Fruit fly (Drosophila melanogaster) whole organism, embryonic: Measurements from ENCODE around the gene Mnn1.

Experiments used
- Atf3 ChIP-seq: fragments of 200-800 bp; sonication (Bioruptor generic); optimal IDR thresholded peaks from 3 replicates; lab custom pipeline; 2016; ENCODE audit warnings: missing biosample characterization, missing genetic modification characterization
- Awh ChIP-seq: fragments of 200-800 bp; sonication (Bioruptor generic); IDR thresholded peaks from 2 replicates; pipeline ENCODE4, ENCODE4 v1.3.6; 2022; ENCODE audit warnings: missing biosample characterization, missing genetic modification characterization
- CG10565 ChIP-seq: fragments of 200-800 bp; sonication (Bioruptor generic); optimal IDR thresholded peaks from 3 replicates; lab custom pipeline; 2016; ENCODE audit warnings: missing biosample characterization, mild to moderate bottlenecking, missing genetic modification characterization
- CG10654 ChIP-seq: fragments of 200-800 bp; sonication (Bioruptor generic); optimal IDR thresholded peaks from 2 replicates; lab custom pipeline; 2016; ENCODE audit warnings: missing biosample characterization, missing genetic modification characterization
- CG10959 ChIP-seq: fragments of 200-800 bp; sonication (Bioruptor generic); IDR thresholded peaks from 2 replicates; pipeline ENCODE4 v1.3.6; 2022; ENCODE audit warnings: missing biosample characterization, missing genetic modification characterization
- CG11695 ChIP-seq: fragments of 200-800 bp; sonication (Bioruptor generic); IDR thresholded peaks from 3 replicates; pipeline ENCODE4 v1.3.6; 2022; ENCODE audit warnings: missing biosample characterization, missing genetic modification characterization
- CG12659 ChIP-seq: fragments of 200-800 bp; sonication (Bioruptor generic); optimal IDR thresholded peaks from 3 replicates; lab custom pipeline; 2017; ENCODE audit warnings: mild to moderate bottlenecking, missing biosample characterization, missing genetic modification reagents, missing genetic modification characterization
- CG12744 ChIP-seq: fragments of 200-800 bp; sonication (Bioruptor generic); optimal IDR thresholded peaks from 2 replicates; lab custom pipeline; 2016; ENCODE audit warnings: missing biosample characterization, missing genetic modification characterization
- CG12769 ChIP-seq: fragments of 200-800 bp; sonication (Bioruptor generic); optimal IDR thresholded peaks from 2 replicates; lab custom pipeline; 2019; ENCODE audit warnings: missing biosample characterization, mild to moderate bottlenecking, missing genetic modification characterization, moderate library complexity
- CG12942 ChIP-seq: fragments of 200-800 bp; sonication (Bioruptor generic); optimal IDR thresholded peaks from 3 replicates; lab custom pipeline; 2016; ENCODE audit warnings: missing biosample characterization, missing genetic modification characterization
- CG17186 ChIP-seq: fragments of 200-800 bp; sonication (Bioruptor generic); optimal IDR thresholded peaks from 3 replicates; lab custom pipeline; 2017; ENCODE audit warnings: missing biosample characterization, missing genetic modification reagents, missing genetic modification characterization
- CG1832 ChIP-seq: fragments of 200-800 bp; sonication (Bioruptor generic); optimal IDR thresholded peaks from 2 replicates; lab custom pipeline; 2017; ENCODE audit warnings: missing biosample characterization, mild to moderate bottlenecking, missing genetic modification characterization, inconsistent platforms
- CG18619 ChIP-seq: fragments of 200-800 bp; sonication (Bioruptor generic); optimal IDR thresholded peaks from 3 replicates; lab custom pipeline; 2017; ENCODE audit warnings: missing biosample characterization, mild to moderate bottlenecking, missing genetic modification characterization
- CG2116 ChIP-seq: fragments of 200-800 bp; sonication (Bioruptor generic); optimal IDR thresholded peaks from 3 replicates; lab custom pipeline; 2018; ENCODE audit warnings: missing biosample characterization, mild to moderate bottlenecking, missing genetic modification characterization
- CG6765 ChIP-seq: fragments of 200-800 bp; sonication (Bioruptor generic); optimal IDR thresholded peaks from 3 replicates; lab custom pipeline; 2017; ENCODE audit warnings: missing biosample characterization, mild to moderate bottlenecking, missing genetic modification characterization
- CG6813 ChIP-seq: fragments of 200-800 bp; sonication (Bioruptor generic); optimal IDR thresholded peaks from 2 replicates; lab custom pipeline; 2017; ENCODE audit warnings: missing biosample characterization, missing genetic modification characterization, mild to moderate bottlenecking, moderate library complexity, missing genetic modification reagents
- CG7372 ChIP-seq: fragments of 200-800 bp; sonication (Bioruptor generic); IDR thresholded peaks from 2 replicates; pipeline ENCODE4 v1.3.6; 2022; ENCODE audit warnings: missing biosample characterization, missing genetic modification characterization
- CG9609 ChIP-seq: fragments of 200-800 bp; sonication (Bioruptor generic); optimal IDR thresholded peaks from 3 replicates; lab custom pipeline; 2016; ENCODE audit warnings: missing biosample characterization, missing genetic modification characterization
- D19B ChIP-seq: fragments of 200-800 bp; sonication (Bioruptor generic); optimal IDR thresholded peaks from 2 replicates; lab custom pipeline; 2017; ENCODE audit warnings: missing biosample characterization, mild to moderate bottlenecking, missing genetic modification characterization
- Dek ChIP-seq: fragments of 200-800 bp; sonication (Bioruptor generic); optimal IDR thresholded peaks from 3 replicates; lab custom pipeline; 2019; ENCODE audit warnings: missing biosample characterization, mild to moderate bottlenecking, missing genetic modification characterization, moderate library complexity
- Dfd ChIP-seq, 2 experiments: fragments of >200 bp; optimal IDR thresholded peaks; 2 replicates each; lab custom pipeline; 2017; ENCODE audit warnings: missing biosample characterization in 2 of 2, missing genetic modification characterization in 2 of 2
- Dip3 ChIP-seq: fragments of 200-800 bp; sonication (Bioruptor generic); optimal IDR thresholded peaks from 3 replicates; lab custom pipeline; 2016; ENCODE audit warnings: missing biosample characterization, missing genetic modification characterization
- Dref ChIP-seq: fragments of 200-800 bp; sonication (Bioruptor generic); IDR thresholded peaks from 2 replicates; pipeline ENCODE4 v1.3.6; 2022; ENCODE audit warnings: missing biosample characterization, missing genetic modification characterization
- MTF-1 ChIP-seq: fragments of 200-800 bp; sonication (Bioruptor generic); optimal IDR thresholded peaks from 2 replicates; lab custom pipeline; 2018; ENCODE audit warnings: missing biosample characterization, mild to moderate bottlenecking, missing genetic modification characterization, borderline replicate concordance
- Mad ChIP-seq: fragments of 200-800 bp; sonication (Bioruptor generic); optimal IDR thresholded peaks from 2 replicates; lab custom pipeline; 2016; ENCODE audit warnings: missing biosample characterization, missing genetic modification characterization
- Mrtf ChIP-seq: fragments of 200-800 bp; sonication (Bioruptor generic); IDR thresholded peaks from 3 replicates; pipeline ENCODE4 v1.3.6; 2022; ENCODE audit warnings: missing biosample characterization, missing genetic modification characterization
- Stat92E ChIP-seq, 3 experiments: fragments of >200 bp in 2 of 3; fragments of 200-800 bp in 1 of 3; sonication (Bioruptor generic) in 1 of 3; optimal IDR thresholded peaks; 2 replicates each; lab custom pipeline; 2017 to 2019; ENCODE audit warnings: missing biosample characterization in 3 of 3, missing genetic modification characterization in 3 of 3, mild to moderate bottlenecking in 1 of 3, moderate library complexity in 1 of 3
- Taf1 ChIP-seq: fragments of 200-800 bp; sonication (Bioruptor generic); IDR thresholded peaks from 2 replicates; pipeline ENCODE4 v1.3.6; 2022; ENCODE audit warnings: missing biosample characterization, missing genetic modification characterization
- Tbp ChIP-seq: fragments of >200 bp; optimal IDR thresholded peaks from 2 replicates; lab custom pipeline; 2018; ENCODE audit warnings: missing biosample characterization, missing genetic modification characterization
- Xrp1 ChIP-seq: fragments of 200-800 bp; sonication (Bioruptor generic); IDR thresholded peaks from 2 replicates; pipeline ENCODE4 v1.3.6; 2022; ENCODE audit warnings: missing biosample characterization, missing genetic modification characterization
- abd-A ChIP-seq: fragments of 200-800 bp; sonication (Bioruptor generic); optimal IDR thresholded peaks from 3 replicates; lab custom pipeline; 2019; ENCODE audit warnings: missing biosample characterization, mild to moderate bottlenecking, missing genetic modification characterization, moderate library complexity
- amos ChIP-seq: fragments of 200-800 bp; sonication (Bioruptor generic); IDR thresholded peaks from 2 replicates; pipeline ENCODE4 v1.3.6; 2022; ENCODE audit warnings: missing biosample characterization, missing genetic modification characterization; ENCODE audit not compliant: partially characterized antibody
- chn ChIP-seq: fragments of 200-800 bp; sonication (Bioruptor generic); optimal IDR thresholded peaks from 2 replicates; lab custom pipeline; 2016; ENCODE audit warnings: missing biosample characterization, missing genetic modification characterization
- croc ChIP-seq: fragments of 200-800 bp; sonication (Bioruptor generic); conservative IDR thresholded peaks from 3 replicates; pipeline ENCODE4 v1.3.6; 2022; ENCODE audit warnings: missing biosample characterization, missing genetic modification characterization
- dm ChIP-seq: fragments of 200-800 bp; sonication (Bioruptor generic); optimal IDR thresholded peaks from 3 replicates; lab custom pipeline; 2016; ENCODE audit warnings: missing biosample characterization, missing genetic modification characterization
- gce ChIP-seq: fragments of 200-800 bp; sonication (Bioruptor generic); IDR thresholded peaks from 3 replicates; pipeline ENCODE4 v1.3.6; 2022; ENCODE audit warnings: missing biosample characterization, missing genetic modification characterization
- gem ChIP-seq: fragments of 200-800 bp; sonication (Bioruptor generic); optimal IDR thresholded peaks from 2 replicates; lab custom pipeline; 2019; ENCODE audit warnings: missing biosample characterization, mild to moderate bottlenecking, missing genetic modification characterization, moderate library complexity
- gfzf ChIP-seq: fragments of 200-800 bp; sonication (Bioruptor generic); optimal IDR thresholded peaks from 2 replicates; lab custom pipeline; 2016; ENCODE audit warnings: missing biosample characterization, mild to moderate bottlenecking, missing genetic modification characterization, moderate library complexity
- gro ChIP-seq: fragments of 200-800 bp; sonication (Bioruptor generic); optimal IDR thresholded peaks from 2 replicates; lab custom pipeline; 2016; ENCODE audit warnings: missing biosample characterization, missing genetic modification characterization
- jigr1 ChIP-seq: fragments of 200-800 bp; sonication (Bioruptor generic); IDR thresholded peaks from 3 replicates; pipeline ENCODE4 v1.3.6; 2022; ENCODE audit warnings: missing biosample characterization, missing genetic modification characterization
- lmd ChIP-seq: fragments of 200-800 bp; sonication (Bioruptor generic); IDR thresholded peaks from 2 replicates; pipeline ENCODE4 v1.3.6; 2022; ENCODE audit warnings: missing biosample characterization, missing genetic modification characterization
- sc ChIP-seq, 3 experiments: fragments of >200 bp in 2 of 3; fragments of 200-800 bp in 1 of 3; sonication (Bioruptor generic) in 1 of 3; optimal IDR thresholded peaks; 2 replicates in 2 of 3; 3 replicates in 1 of 3; lab custom pipeline; 2017; ENCODE audit warnings: mild to moderate bottlenecking in 1 of 3, missing biosample characterization in 1 of 3, missing genetic modification characterization in 1 of 3, missing genetic modification reagents in 1 of 3
- sima ChIP-seq: fragments of 200-800 bp; sonication (Bioruptor generic); optimal IDR thresholded peaks from 2 replicates; lab custom pipeline; 2016; ENCODE audit warnings: missing biosample characterization, missing genetic modification characterization
- sisA ChIP-seq: fragments of 200-800 bp; sonication (Bioruptor generic); IDR thresholded peaks from 2 replicates; pipeline ENCODE4 v1.3.6; 2022; ENCODE audit warnings: missing biosample characterization, missing genetic modification characterization
- sna ChIP-seq: fragments of 200-800 bp; sonication (Bioruptor generic); IDR thresholded peaks from 2 replicates; pipeline ENCODE4 v1.3.6; 2022; ENCODE audit warnings: missing biosample characterization, missing genetic modification characterization; ENCODE audit not compliant: partially characterized antibody
- tup ChIP-seq: fragments of 200-800 bp; sonication (Bioruptor generic); optimal IDR thresholded peaks from 2 replicates; lab custom pipeline; 2016; ENCODE audit warnings: missing biosample characterization, mild to moderate bottlenecking, missing genetic modification characterization, moderate library complexity
- wdn ChIP-seq: fragments of 200-800 bp; sonication (Bioruptor generic); IDR thresholded peaks from 2 replicates; pipeline ENCODE4 v1.3.6; 2022; ENCODE audit warnings: missing biosample characterization, missing genetic modification characterization
- z ChIP-seq: fragments of 200-800 bp; sonication (Bioruptor generic); IDR thresholded peaks from 3 replicates; pipeline ENCODE4 v1.3.6; 2022; ENCODE audit warnings: missing biosample characterization, missing genetic modification characterization
- zf30C ChIP-seq: fragments of 200-800 bp; sonication (Bioruptor generic); optimal IDR thresholded peaks from 3 replicates; lab custom pipeline; 2018; ENCODE audit warnings: missing biosample characterization, mild to moderate bottlenecking, missing genetic modification characterization

Gene Mnn1

dm6 chr2L:7043039-7043905 is 12.8 kb upstream of the Mnn1 start (continued):
- TF ChIP-seq D19B (GFP tag; lab: Kevin White, UChicago) (no peak), Atf3 (GFP tag; lab: Kevin White, UChicago) (no peak), jigr1 (GFP tag; lab: Robert Waterston, UW) (no peak), CG7372 (GFP tag; lab: Robert Waterston, UW) (no peak), Awh (GFP tag; lab: Robert Waterston, UW) (peak; percentile 18; the same call in 1 of the 2 replicates), CG12659 (GFP tag; lab: Kevin White, UChicago) (no peak), chn (GFP tag; lab: Kevin White, UChicago) (no peak), lmd (GFP tag; lab: Robert Waterston, UW) (no peak), CG10959 (no peak), CG6765 (GFP tag; lab: Kevin White, UChicago) (no peak), gem (tag; lab: Kevin White, UChicago) (peak; percentile 34), zf30C (GFP tag; lab: Kevin White, UChicago) (no peak), Xrp1 (GFP tag; lab: Robert Waterston, UW) (peak; percentile 63), z (GFP tag; lab: Robert Waterston, UW) (peak; percentile 65), sisA (no peak), tup (GFP tag; lab: Kevin White, UChicago) (no peak), Tbp (GFP tag; lab: Kevin White, UChicago) (no peak), Dip3 (GFP tag; lab: Kevin White, UChicago) (no peak), CG10654 (GFP tag; lab: Kevin White, UChicago) (no peak), Mrtf (GFP tag; lab: Robert Waterston, UW) (no peak), croc (GFP tag; lab: Robert Waterston, UW) (no peak), CG1832 (GFP tag; lab: Kevin White, UChicago) (no peak), sc (optimal IDR thresholded peaks at IDR 0.05; lab: Kevin White, UChicago) (no peak), sc (GFP tag; optimal IDR thresholded peaks at IDR 0.05; lab: Kevin White, UChicago) (peak; percentile 37), gro (GFP tag; lab: Kevin White, UChicago) (no peak), MTF-1 (GFP tag; lab: Kevin White, UChicago) (peak; percentile 17), CG18619 (GFP tag; lab: Kevin White, UChicago) (no peak), CG9609 (GFP tag; lab: Kevin White, UChicago) (peak; percentile 23), CG12744 (no peak), sima (GFP tag; lab: Kevin White, UChicago) (no peak), sna (GFP tag; lab: Robert Waterston, UW) (no peak), CG12942 (peak; percentile 2), CG12769 (tag; lab: Kevin White, UChicago) (peak; percentile 20), Dfd (GFP tag; optimal IDR thresholded peaks at IDR 0.05; lab: Kevin White, UChicago) (no peak), Mad (GFP tag; lab: Kevin White, UChicago) (no peak), gce (GFP tag; lab: Robert Waterston, UW) (no peak), abd-A (no peak), CG2116 (GFP tag; lab: Kevin White, UChicago) (peak; percentile 8), wdn (no peak), CG6813 (GFP tag; lab: Kevin White, UChicago) (peak; percentile 9), gfzf (no peak), Dek (no peak), CG11695 (GFP tag; lab: Robert Waterston, UW) (no peak), CG10565 (GFP tag; lab: Kevin White, UChicago) (no peak), Dref (GFP tag; lab: Robert Waterston, UW) (no peak), Taf1 (GFP tag; lab: Robert Waterston, UW) (no peak), dm (GFP tag; lab: Kevin White, UChicago) (no peak), Stat92E (GFP tag; optimal IDR thresholded peaks at IDR 0.05; lab: Kevin White, UChicago) (no peak), amos (GFP tag; lab: Robert Waterston, UW) (no peak), CG17186 (no peak)
